Fruit fly (Drosophila melanogaster) whole organism, embryonic: ENCODE results near the gene Nmdar1.
A peak's percentile ranks its signal among the peaks of the same experiment; 100 is the strongest.

Source experiments
- Abd-B ChIP-seq: fragments of 200-800 bp; sonication (Bioruptor generic); optimal IDR thresholded peaks from 2 replicates; lab custom pipeline; 2018; ENCODE audit warnings: missing biosample characterization, mild to moderate bottlenecking, missing genetic modification characterization, moderate library complexity
- B-H1 ChIP-seq: fragments of 200-800 bp; sonication (Bioruptor generic); IDR thresholded peaks from 3 replicates; pipeline ENCODE4 v1.3.6; 2022; ENCODE audit warnings: missing biosample characterization, missing genetic modification characterization
- BEAF-32 ChIP-seq: fragments of 200-800 bp; sonication (Bioruptor generic); optimal IDR thresholded peaks from 3 replicates; lab custom pipeline; 2017; ENCODE audit warnings: missing biosample characterization, missing genetic modification characterization, mild to moderate bottlenecking, moderate library complexity, missing genetic modification reagents
- Bdp1 ChIP-seq: fragments of 200-800 bp; sonication (Bioruptor generic); optimal IDR thresholded peaks from 3 replicates; lab custom pipeline; 2016; ENCODE audit warnings: missing biosample characterization, missing genetic modification characterization
- CG10543 ChIP-seq: fragments of 200-800 bp; sonication (Bioruptor generic); optimal IDR thresholded peaks from 3 replicates; lab custom pipeline; 2017; ENCODE audit warnings: missing biosample characterization, mild to moderate bottlenecking, missing genetic modification characterization, moderate library complexity
- CG11093 ChIP-seq: fragments of 200-800 bp; sonication (Bioruptor generic); IDR thresholded peaks from 3 replicates; pipeline ENCODE4 v1.3.6; 2022; ENCODE audit warnings: missing biosample characterization, missing genetic modification characterization
- CG12104 ChIP-seq: fragments of 200-800 bp; sonication (Bioruptor generic); optimal IDR thresholded peaks from 3 replicates; lab custom pipeline; 2016; ENCODE audit warnings: missing biosample characterization, missing genetic modification characterization
- CG1233 ChIP-seq: fragments of 200-800 bp; sonication (Bioruptor generic); optimal IDR thresholded peaks from 4 replicates; lab custom pipeline; 2018; ENCODE audit warnings: missing biosample characterization, mild to moderate bottlenecking, missing genetic modification characterization
- CG12744 ChIP-seq: fragments of 200-800 bp; sonication (Bioruptor generic); optimal IDR thresholded peaks from 2 replicates; lab custom pipeline; 2016; ENCODE audit warnings: missing biosample characterization, missing genetic modification characterization
- CG15073 ChIP-seq: fragments of 200-800 bp; sonication (Bioruptor generic); optimal IDR thresholded peaks from 2 replicates; lab custom pipeline; 2016; ENCODE audit warnings: missing biosample characterization, missing genetic modification characterization
- CG17568 ChIP-seq: fragments of 200-800 bp; sonication (Bioruptor generic); optimal IDR thresholded peaks from 2 replicates; lab custom pipeline; 2018; ENCODE audit warnings: missing biosample characterization, mild to moderate bottlenecking, missing genetic modification characterization, moderate library complexity
- CG18619 ChIP-seq: fragments of 200-800 bp; sonication (Bioruptor generic); optimal IDR thresholded peaks from 3 replicates; lab custom pipeline; 2017; ENCODE audit warnings: missing biosample characterization, mild to moderate bottlenecking, missing genetic modification characterization
- CG2120 ChIP-seq: fragments of 200-800 bp; sonication (Bioruptor generic); optimal IDR thresholded peaks from 3 replicates; lab custom pipeline; 2016; ENCODE audit warnings: missing biosample characterization, missing genetic modification characterization
- CG2202 ChIP-seq: fragments of 200-800 bp; sonication (Bioruptor generic); optimal IDR thresholded peaks from 2 replicates; lab custom pipeline; 2018; ENCODE audit warnings: missing biosample characterization, mild to moderate bottlenecking, missing genetic modification characterization
- CG30431 ChIP-seq: fragments of 200-800 bp; sonication (Bioruptor generic); optimal IDR thresholded peaks from 2 replicates; lab custom pipeline; 2017; ENCODE audit warnings: missing biosample characterization, missing genetic modification characterization
- CG4282 ChIP-seq: fragments of 200-800 bp; sonication (Bioruptor generic); optimal IDR thresholded peaks from 2 replicates; lab custom pipeline; 2016; ENCODE audit warnings: missing biosample characterization, missing genetic modification characterization
- CG6689 ChIP-seq: fragments of 200-800 bp; sonication (Bioruptor generic); IDR thresholded peaks from 2 replicates; pipeline ENCODE4 v1.3.6; 2022; ENCODE audit warnings: missing biosample characterization, missing genetic modification characterization
- CG7556 ChIP-seq: fragments of 200-800 bp; sonication (Bioruptor generic); optimal IDR thresholded peaks from 2 replicates; lab custom pipeline; 2017; ENCODE audit warnings: missing biosample characterization, mild to moderate bottlenecking, missing genetic modification characterization
- CG9797 ChIP-seq: fragments of 200-800 bp; sonication (Bioruptor generic); optimal IDR thresholded peaks from 3 replicates; lab custom pipeline; 2018; ENCODE audit warnings: missing biosample characterization, mild to moderate bottlenecking, missing genetic modification characterization
- CG9817 ChIP-seq: fragments of 200-800 bp; sonication (Bioruptor generic); optimal IDR thresholded peaks from 2 replicates; lab custom pipeline; 2018; ENCODE audit warnings: missing biosample characterization, mild to moderate bottlenecking, missing genetic modification characterization, moderate library complexity
- CG9932 ChIP-seq: fragments of 200-800 bp; sonication (Bioruptor generic); IDR thresholded peaks from 2 replicates; pipeline ENCODE4 v1.3.6; 2022; ENCODE audit warnings: missing biosample characterization, missing genetic modification characterization
- Camta ChIP-seq: fragments of 200-800 bp; sonication (Bioruptor generic); optimal IDR thresholded peaks from 2 replicates; lab custom pipeline; 2016; ENCODE audit warnings: missing biosample characterization, missing genetic modification characterization
- Dek ChIP-seq: fragments of 200-800 bp; sonication (Bioruptor generic); optimal IDR thresholded peaks from 3 replicates; lab custom pipeline; 2019; ENCODE audit warnings: missing biosample characterization, mild to moderate bottlenecking, missing genetic modification characterization, moderate library complexity
- E2f1 ChIP-seq: fragments of 200-800 bp; sonication (Bioruptor generic); IDR thresholded peaks from 2 replicates; pipeline ENCODE4 v1.3.6; 2022; ENCODE audit warnings: missing biosample characterization, missing genetic modification characterization
- Mrtf ChIP-seq: fragments of 200-800 bp; sonication (Bioruptor generic); IDR thresholded peaks from 3 replicates; pipeline ENCODE4 v1.3.6; 2022; ENCODE audit warnings: missing biosample characterization, missing genetic modification characterization
- Nf-YC ChIP-seq: fragments of 200-800 bp; optimal IDR thresholded peaks from 3 replicates; lab custom pipeline; 2019; ENCODE audit warnings: missing biosample characterization, mild to moderate bottlenecking, missing genetic modification characterization, moderate library complexity
- Ravus ChIP-seq: fragments of 200-800 bp; sonication (Bioruptor generic); IDR thresholded peaks from 2 replicates; pipeline ENCODE4 v1.3.6; 2022; ENCODE audit warnings: missing biosample characterization, missing genetic modification characterization
- Rfx ChIP-seq: fragments of 200-800 bp; sonication (Bioruptor generic); IDR thresholded peaks from 2 replicates; pipeline ENCODE4 v1.3.6; 2022; ENCODE audit warnings: missing biosample characterization, missing genetic modification characterization
- Taf1 ChIP-seq: fragments of 200-800 bp; sonication (Bioruptor generic); IDR thresholded peaks from 2 replicates; pipeline ENCODE4 v1.3.6; 2022; ENCODE audit warnings: missing biosample characterization, missing genetic modification characterization
- Trl ChIP-seq, 3 experiments: fragments of >200 bp in 2 of 3; fragments of 200-800 bp in 1 of 3; sonication (Bioruptor generic) in 1 of 3; optimal IDR thresholded peaks; 2 replicates in 1 of 3; 3 replicates in 2 of 3; lab custom pipeline; 2016 to 2017; ENCODE audit warnings: missing biosample characterization in 1 of 3, missing genetic modification characterization in 1 of 3
- al ChIP-seq: fragments of 200-800 bp; sonication (Bioruptor generic); IDR thresholded peaks from 2 replicates; pipeline ENCODE4 v1.3.6; 2022; ENCODE audit warnings: missing biosample characterization, missing genetic modification characterization
- amos ChIP-seq: fragments of 200-800 bp; sonication (Bioruptor generic); IDR thresholded peaks from 2 replicates; pipeline ENCODE4 v1.3.6; 2022; ENCODE audit warnings: missing biosample characterization, missing genetic modification characterization; ENCODE audit not compliant: partially characterized antibody
- btn ChIP-seq: fragments of 200-800 bp; sonication (Bioruptor generic); optimal IDR thresholded peaks from 2 replicates; lab custom pipeline; 2016; ENCODE audit warnings: missing biosample characterization, missing genetic modification characterization
- dan ChIP-seq: fragments of 200-800 bp; sonication (Bioruptor generic); IDR thresholded peaks from 2 replicates; pipeline ENCODE4 v1.3.6; 2022; ENCODE audit warnings: missing biosample characterization, missing genetic modification characterization
- gem ChIP-seq: fragments of 200-800 bp; sonication (Bioruptor generic); optimal IDR thresholded peaks from 2 replicates; lab custom pipeline; 2019; ENCODE audit warnings: missing biosample characterization, mild to moderate bottlenecking, missing genetic modification characterization, moderate library complexity
- ham ChIP-seq: fragments of 200-800 bp; sonication (Bioruptor generic); IDR thresholded peaks from 2 replicates; pipeline ENCODE4 v1.3.6; 2022; ENCODE audit warnings: missing biosample characterization, missing genetic modification characterization
- ken ChIP-seq: fragments of 200-800 bp; sonication (Bioruptor generic); IDR thresholded peaks from 3 replicates; pipeline ENCODE4 v1.3.6; 2022; ENCODE audit warnings: missing biosample characterization, missing genetic modification characterization
- klu ChIP-seq: fragments of 200-800 bp; sonication (Bioruptor generic); IDR thresholded peaks from 2 replicates; pipeline ENCODE4 v1.3.6; 2022; ENCODE audit warnings: missing biosample characterization, missing genetic modification characterization
- lov ChIP-seq, 2 experiments: fragments of 200-800 bp in 1 of 2; fragments of >200 bp in 1 of 2; sonication (Bioruptor generic) in 1 of 2; IDR thresholded peaks in 1 of 2; optimal IDR thresholded peaks in 1 of 2; 2 replicates in 1 of 2; 3 replicates in 1 of 2; pipeline versions ENCODE4 v1.3.6 to Lab custom; 2017 to 2022; ENCODE audit warnings: missing biosample characterization in 1 of 2, missing genetic modification characterization in 1 of 2
- nmo ChIP-seq: fragments of 200-800 bp; sonication (Bioruptor generic); optimal IDR thresholded peaks from 2 replicates; lab custom pipeline; 2018; ENCODE audit warnings: missing biosample characterization, mild to moderate bottlenecking, missing genetic modification characterization, moderate library complexity
- odd ChIP-seq: fragments of 200-800 bp; sonication (Bioruptor generic); optimal IDR thresholded peaks from 2 replicates; lab custom pipeline; 2017; ENCODE audit warnings: missing biosample characterization, mild to moderate bottlenecking, missing genetic modification characterization
- pzg ChIP-seq: fragments of 200-800 bp; sonication (Bioruptor generic); optimal IDR thresholded peaks from 3 replicates; lab custom pipeline; 2018; ENCODE audit warnings: missing biosample characterization, mild to moderate bottlenecking, missing genetic modification characterization, moderate library complexity
- rib ChIP-seq: fragments of 200-800 bp; sonication (Bioruptor generic); IDR thresholded peaks from 2 replicates; pipeline ENCODE4 v1.3.6; 2022; ENCODE audit warnings: missing biosample characterization, missing genetic modification characterization
- row ChIP-seq: fragments of 200-800 bp; sonication (Bioruptor generic); IDR thresholded peaks from 3 replicates; pipeline ENCODE4 v1.3.6; 2022; ENCODE audit warnings: missing biosample characterization, missing genetic modification characterization
- shn ChIP-seq: fragments of 200-800 bp; sonication (Bioruptor generic); optimal IDR thresholded peaks from 3 replicates; lab custom pipeline; 2016; ENCODE audit warnings: missing biosample characterization, missing genetic modification characterization
- tna ChIP-seq: fragments of 200-800 bp; sonication (Bioruptor generic); IDR thresholded peaks from 2 replicates; pipeline ENCODE4 v1.3.6; 2022; ENCODE audit warnings: missing biosample characterization, missing genetic modification characterization; ENCODE audit not compliant: partially characterized antibody
- unc-4 ChIP-seq: fragments of 200-800 bp; sonication (Bioruptor generic); IDR thresholded peaks from 2 replicates; pipeline ENCODE4 v1.3.6; 2022; ENCODE audit warnings: missing biosample characterization, missing genetic modification characterization; ENCODE audit not compliant: partially characterized antibody
- unpg ChIP-seq: fragments of 200-800 bp; sonication (Bioruptor generic); optimal IDR thresholded peaks from 3 replicates; lab custom pipeline; 2018; ENCODE audit warnings: missing biosample characterization, mild to moderate bottlenecking, missing genetic modification characterization, moderate library complexity
- z ChIP-seq: fragments of 200-800 bp; sonication (Bioruptor generic); IDR thresholded peaks from 3 replicates; pipeline ENCODE4 v1.3.6; 2022; ENCODE audit warnings: missing biosample characterization, missing genetic modification characterization
- zf30C ChIP-seq: fragments of 200-800 bp; sonication (Bioruptor generic); optimal IDR thresholded peaks from 3 replicates; lab custom pipeline; 2018; ENCODE audit warnings: missing biosample characterization, mild to moderate bottlenecking, missing genetic modification characterization
- zfh1 ChIP-seq: fragments of 200-800 bp; sonication (Bioruptor generic); IDR thresholded peaks from 3 replicates; pipeline ENCODE4 v1.3.6; 2022; ENCODE audit warnings: missing biosample characterization, missing genetic modification characterization

Nmdar1 gene

DNA sequence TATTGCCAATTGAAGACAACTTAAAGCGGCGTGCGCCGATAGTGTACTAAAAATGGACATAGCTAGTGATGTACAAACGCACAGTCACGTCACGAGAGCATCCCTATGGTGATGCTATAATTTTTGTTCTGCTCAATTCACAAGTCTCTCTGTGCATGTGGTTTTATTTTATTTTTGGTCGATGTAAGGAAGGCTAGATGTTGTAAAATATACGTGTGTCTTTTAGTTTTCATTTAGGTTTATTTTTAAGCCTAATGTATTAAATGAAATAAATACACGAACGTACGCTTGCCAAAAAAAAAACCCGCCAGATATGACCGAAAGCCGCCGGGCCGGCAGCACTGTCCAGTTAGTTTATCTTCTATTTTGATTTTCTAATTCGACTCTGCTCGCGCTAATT, 48.6 kb downstream of the Nmdar1 start, which contains the start of the genes CG45100, HDAC3 and Hcs (continued):
- peak; percentile 96 for TF ChIP-seq BEAF-32 (GFP tag; lab: Kevin White, UChicago)
- TF ChIP-seq CG12744 (GFP tag; lab: Kevin White, UChicago), result peak; percentile 18
- TF ChIP-seq CG9932, result peak; percentile 86
- TF ChIP-seq unc-4, result peak; percentile 84
- no peak for TF ChIP-seq CG17568 (GFP tag; lab: Kevin White, UChicago)
- TF ChIP-seq pzg, result peak; percentile 59
- TF ChIP-seq CG4282 (GFP tag; lab: Kevin White, UChicago), result no peak
- TF ChIP-seq Rfx, result peak; percentile 68
- TF ChIP-seq dan (GFP tag; lab: Robert Waterston, UW), result no peak
- TF ChIP-seq Dek (tag; lab: Kevin White, UChicago), result no peak
- TF ChIP-seq CG2120 (GFP tag; lab: Kevin White, UChicago), result peak; percentile 82
- TF ChIP-seq klu (GFP tag; lab: Robert Waterston, UW), result no peak; the same call in 1 of the 2 replicates
- TF ChIP-seq nmo (GFP tag; lab: Kevin White, UChicago), result peak; percentile 76
- peak; percentile 61 for TF ChIP-seq CG9817
- TF ChIP-seq CG18619 (GFP tag; lab: Kevin White, UChicago), result no peak
- peak; percentile 68 for TF ChIP-seq shn
- TF ChIP-seq Camta, result peak; percentile 43
- TF ChIP-seq ham, result no peak
- TF ChIP-seq CG30431 (GFP tag; lab: Kevin White, UChicago), result no peak
- TF ChIP-seq Abd-B (GFP tag; lab: Kevin White, UChicago), result peak; percentile 75
- TF ChIP-seq gem (tag; lab: Kevin White, UChicago), result no peak
- no peak for TF ChIP-seq CG15073
- TF ChIP-seq CG1233 (GFP tag; lab: Kevin White, UChicago), result no peak
- peak; percentile 29 for TF ChIP-seq CG9797
- TF ChIP-seq CG12104 (GFP tag; lab: Kevin White, UChicago), result peak; percentile 2
- TF ChIP-seq CG10543 (GFP tag; lab: Kevin White, UChicago), result no peak
- TF ChIP-seq CG2202, result no peak
- TF ChIP-seq btn (GFP tag; lab: Kevin White, UChicago), result no peak
- no peak for TF ChIP-seq unpg (GFP tag; lab: Kevin White, UChicago)
- no peak for TF ChIP-seq lov (optimal IDR thresholded peaks at IDR 0.05; lab: Kevin White, UChicago)
- TF ChIP-seq lov (GFP tag; IDR thresholded peaks at IDR 0.05; lab: Robert Waterston, UW), result no peak
- TF ChIP-seq zf30C (GFP tag; lab: Kevin White, UChicago), result no peak
- peak; percentile 97 for TF ChIP-seq row (GFP tag; lab: Robert Waterston, UW)
- TF ChIP-seq CG11093 (GFP tag; lab: Robert Waterston, UW), result no peak
- peak; percentile 86 for TF ChIP-seq amos (GFP tag; lab: Robert Waterston, UW)
- peak; percentile 11; the same call in 1 of the 2 replicates for TF ChIP-seq al (GFP tag; lab: Robert Waterston, UW)
- peak; percentile 4 for TF ChIP-seq Bdp1 (GFP tag; lab: Kevin White, UChicago)
- TF ChIP-seq zfh1, result no peak
- no peak for TF ChIP-seq ken (GFP tag; lab: Robert Waterston, UW)
- no peak for TF ChIP-seq Nf-YC
- TF ChIP-seq Trl (optimal IDR thresholded peaks at IDR 0.05; lab: Kevin White, UChicago), result no peak
- peak; percentile 70 for TF ChIP-seq Trl (GFP tag; optimal IDR thresholded peaks at IDR 0.05; lab: Kevin White, UChicago)
- TF ChIP-seq z (GFP tag; lab: Robert Waterston, UW), result no peak
- no peak for TF ChIP-seq odd (GFP tag; lab: Kevin White, UChicago)
- TF ChIP-seq B-H1 (GFP tag; lab: Robert Waterston, UW), result no peak
- 0 out of 2 replicates have a peak, but pooled peaks have one; percentile 41 for TF ChIP-seq rib
- peak; percentile 48; the same call in 1 of the 2 replicates for TF ChIP-seq E2f1 (GFP tag; lab: Robert Waterston, UW)
- TF ChIP-seq Mrtf (GFP tag; lab: Robert Waterston, UW), result no peak
- no peak for TF ChIP-seq CG7556 (GFP tag; lab: Kevin White, UChicago)
- no peak for TF ChIP-seq Ravus (GFP tag; lab: Robert Waterston, UW)
- no peak; the same call in 1 of the 2 replicates for TF ChIP-seq CG6689 (GFP tag; lab: Robert Waterston, UW)
- no peak for TF ChIP-seq Taf1 (GFP tag; lab: Robert Waterston, UW)
- peak; percentile 81 for TF ChIP-seq tna (GFP tag; lab: Robert Waterston, UW)
